Fruit fly (Drosophila melanogaster) whole organism: Measurements from ENCODE around the gene CG14770.

ENCODE experiments used
- CG8478 ChIP-seq: fragments of >200 bp; optimal IDR thresholded peaks from 2 replicates; lab custom pipeline; 2018; ENCODE audit warnings: inconsistent platforms
- Dll ChIP-seq: fragments of >200 bp; optimal IDR thresholded peaks from 2 replicates; lab custom pipeline; 2017
- EcR ChIP-seq, 2 experiments: fragments of >200 bp; optimal IDR thresholded peaks; 2 replicates each; lab custom pipeline; 2017; ENCODE audit warnings: missing biosample characterization in 2 of 2, missing genetic modification characterization in 2 of 2, missing genetic modification reagents in 2 of 2
- psq ChIP-seq: fragments of >200 bp; optimal IDR thresholded peaks from 2 replicates; lab custom pipeline; 2017
- usp ChIP-seq: fragments of >200 bp; optimal IDR thresholded peaks from 2 replicates; lab custom pipeline; 2017; ENCODE audit warnings: missing biosample characterization, missing genetic modification characterization, mixed read lengths

- TF ChIP-seq usp (GFP tag; lab: Kevin White, UChicago) (no peak), EcR (GFP tag; optimal IDR thresholded peaks at IDR 0.05; lab: Kevin White, UChicago) (no peak), CG8478 (lab: Kevin White, UChicago) (no peak), Dll (no peak), psq (lab: Kevin White, UChicago) (no peak)
These were observed 28.8 kb downstream of the CG14770 start for dm6 chrX:1397649-1398454.
